Fruit fly (Drosophila melanogaster) whole organism, prepupa: ENCODE measurements around the gene CG43673.

ENCODE experiments used
- Blimp-1 ChIP-seq: fragments of 200-800 bp; sonication (Bioruptor generic); optimal IDR thresholded peaks from 3 replicates; lab custom pipeline; 2017; ENCODE audit warnings: missing biosample characterization, missing genetic modification characterization, mild to moderate bottlenecking, moderate library complexity, missing genetic modification reagents
- CG10631 ChIP-seq: fragments of 200-800 bp; sonication (Bioruptor generic); optimal IDR thresholded peaks from 2 replicates; lab custom pipeline; 2016; ENCODE audit warnings: missing biosample characterization, missing genetic modification characterization
- CG11294 ChIP-seq: fragments of 200-800 bp; sonication (Bioruptor generic); IDR thresholded peaks from 2 replicates; pipeline ENCODE4 v1.3.6; 2022; ENCODE audit warnings: missing biosample characterization, missing genetic modification characterization
- CG11762 ChIP-seq: fragments of 200-800 bp; sonication (Bioruptor generic); optimal IDR thresholded peaks from 3 replicates; lab custom pipeline; 2016; ENCODE audit warnings: missing biosample characterization, missing genetic modification characterization; ENCODE audit not compliant: insufficient read depth
- CG11902 ChIP-seq: fragments of 200-800 bp; sonication (Bioruptor generic); optimal IDR thresholded peaks from 3 replicates; lab custom pipeline; 2016; ENCODE audit warnings: missing biosample characterization, missing genetic modification characterization
- CG15336 ChIP-seq: fragments of 200-800 bp; sonication (Bioruptor generic); IDR thresholded peaks from 2 replicates; pipeline ENCODE4 v1.3.6; 2022; ENCODE audit warnings: missing biosample characterization, missing genetic modification characterization
- CG1621 ChIP-seq: fragments of 200-800 bp; sonication (Bioruptor generic); optimal IDR thresholded peaks from 3 replicates; lab custom pipeline; 2018; ENCODE audit warnings: missing biosample characterization, mild to moderate bottlenecking, missing genetic modification characterization
- CG16779 ChIP-seq: fragments of 200-800 bp; sonication (Bioruptor generic); optimal IDR thresholded peaks from 3 replicates; lab custom pipeline; 2017; ENCODE audit warnings: missing biosample characterization, mild to moderate bottlenecking, missing genetic modification characterization
- CG3032 ChIP-seq: fragments of 200-800 bp; optimal IDR thresholded peaks from 2 replicates; lab custom pipeline; 2019; ENCODE audit warnings: missing biosample characterization, mild to moderate bottlenecking, missing genetic modification characterization, moderate library complexity
- CG31627 ChIP-seq: fragments of 200-800 bp; sonication (Bioruptor generic); optimal IDR thresholded peaks from 3 replicates; lab custom pipeline; 2016; ENCODE audit warnings: missing biosample characterization, missing genetic modification characterization
- CG32006 ChIP-seq: fragments of 200-800 bp; sonication (Bioruptor generic); optimal IDR thresholded peaks from 3 replicates; lab custom pipeline; 2017; ENCODE audit warnings: missing biosample characterization, mild to moderate bottlenecking, missing genetic modification characterization
- CG6163 ChIP-seq: fragments of 200-800 bp; sonication (Bioruptor generic); IDR thresholded peaks from 3 replicates; pipeline ENCODE4 v1.3.6; 2022; ENCODE audit warnings: missing biosample characterization, missing genetic modification characterization
- CG6276 ChIP-seq: fragments of 200-800 bp; sonication (Bioruptor generic); optimal IDR thresholded peaks from 2 replicates; lab custom pipeline; 2017; ENCODE audit warnings: missing biosample characterization, mild to moderate bottlenecking, missing genetic modification characterization
- CG6808 ChIP-seq: fragments of 200-800 bp; sonication (Bioruptor generic); optimal IDR thresholded peaks from 3 replicates; lab custom pipeline; 2017; ENCODE audit warnings: missing biosample characterization, missing genetic modification characterization, mild to moderate bottlenecking, moderate library complexity, missing genetic modification reagents
- CG6854 ChIP-seq: fragments of 200-800 bp; sonication (Bioruptor generic); optimal IDR thresholded peaks from 2 replicates; lab custom pipeline; 2017; ENCODE audit warnings: missing biosample characterization, mild to moderate bottlenecking, missing genetic modification characterization
- CG7368 ChIP-seq: fragments of 200-800 bp; sonication (Bioruptor generic); optimal IDR thresholded peaks from 3 replicates; lab custom pipeline; 2016; ENCODE audit warnings: missing biosample characterization, missing genetic modification characterization
- CG8119 ChIP-seq: fragments of 200-800 bp; sonication (Bioruptor generic); IDR thresholded peaks from 3 replicates; pipeline ENCODE4 v1.3.6; 2022; ENCODE audit warnings: missing biosample characterization, missing genetic modification characterization
- CG8319 ChIP-seq: fragments of 200-800 bp; sonication (Bioruptor generic); optimal IDR thresholded peaks from 3 replicates; lab custom pipeline; 2016; ENCODE audit warnings: missing biosample characterization, missing genetic modification characterization
- CG8632 ChIP-seq: fragments of 200-800 bp; sonication (Bioruptor generic); optimal IDR thresholded peaks from 3 replicates; lab custom pipeline; 2016; ENCODE audit warnings: missing biosample characterization, missing genetic modification characterization
- CG9139 ChIP-seq: fragments of 200-800 bp; sonication (Bioruptor generic); optimal IDR thresholded peaks from 3 replicates; lab custom pipeline; 2017; ENCODE audit warnings: missing biosample characterization, mild to moderate bottlenecking, missing genetic modification characterization
- Eip75B ChIP-seq: fragments of 200-800 bp; sonication (Bioruptor generic); optimal IDR thresholded peaks from 3 replicates; lab custom pipeline; 2016; ENCODE audit warnings: missing biosample characterization, missing genetic modification characterization
- Eip78C ChIP-seq: fragments of 200-800 bp; sonication (Bioruptor generic); peaks from one replicate; lab custom pipeline; 2016; ENCODE audit warnings: missing biosample characterization, missing genetic modification characterization
- Eip93F ChIP-seq: fragments of 200-800 bp; sonication (Bioruptor generic); optimal IDR thresholded peaks from 2 replicates; lab custom pipeline; 2016; ENCODE audit warnings: missing biosample characterization, mild to moderate bottlenecking, missing genetic modification characterization
- Ets21C ChIP-seq: fragments of 200-800 bp; sonication (Bioruptor generic); optimal IDR thresholded peaks from 3 replicates; lab custom pipeline; 2016; ENCODE audit warnings: missing biosample characterization, missing genetic modification characterization
- Ets96B ChIP-seq: fragments of 200-800 bp; optimal IDR thresholded peaks from 2 replicates; lab custom pipeline; 2019; ENCODE audit warnings: missing biosample characterization, mild to moderate bottlenecking, missing genetic modification characterization, moderate library complexity
- Hr38 ChIP-seq: sonication (Bioruptor generic); optimal IDR thresholded peaks from 2 replicates; lab custom pipeline; 2016; ENCODE audit warnings: missing biosample characterization, missing genetic modification characterization
- Hr39 ChIP-seq: fragments of 200-800 bp; sonication (Bioruptor generic); optimal IDR thresholded peaks from 2 replicates; lab custom pipeline; 2016; ENCODE audit warnings: missing biosample characterization, missing genetic modification characterization
- Hr4 ChIP-seq: fragments of 200-800 bp; sonication (Bioruptor generic); optimal IDR thresholded peaks from 3 replicates; lab custom pipeline; 2016; ENCODE audit warnings: missing biosample characterization, missing genetic modification characterization
- Lpt ChIP-seq: fragments of 200-800 bp; sonication (Bioruptor generic); optimal IDR thresholded peaks from 3 replicates; lab custom pipeline; 2016; ENCODE audit warnings: missing biosample characterization, missing genetic modification characterization
- Met ChIP-seq: fragments of 200-800 bp; sonication (Bioruptor generic); optimal IDR thresholded peaks from 3 replicates; lab custom pipeline; 2016; ENCODE audit warnings: missing biosample characterization, missing genetic modification characterization
- OdsH ChIP-seq: fragments of 200-800 bp; sonication (Bioruptor generic); optimal IDR thresholded peaks from 3 replicates; lab custom pipeline; 2016; ENCODE audit warnings: missing biosample characterization, missing genetic modification characterization
- Sox102F ChIP-seq: fragments of 200-800 bp; sonication (Bioruptor generic); optimal IDR thresholded peaks from 2 replicates; lab custom pipeline; 2016; ENCODE audit warnings: missing biosample characterization, mild to moderate bottlenecking, missing genetic modification characterization
- Sox14 ChIP-seq: fragments of 200-800 bp; sonication (Bioruptor generic); optimal IDR thresholded peaks from 3 replicates; lab custom pipeline; 2016; ENCODE audit warnings: missing biosample characterization, missing genetic modification characterization
- Sox15 ChIP-seq: fragments of 200-800 bp; sonication (Bioruptor generic); optimal IDR thresholded peaks from 3 replicates; lab custom pipeline; 2016; ENCODE audit warnings: missing biosample characterization, missing genetic modification characterization
- achi ChIP-seq: fragments of 200-800 bp; sonication (Bioruptor generic); optimal IDR thresholded peaks from 3 replicates; lab custom pipeline; 2016; ENCODE audit warnings: missing biosample characterization, missing genetic modification characterization
- acj6 ChIP-seq: fragments of 200-800 bp; sonication (Bioruptor generic); optimal IDR thresholded peaks from 3 replicates; lab custom pipeline; 2016; ENCODE audit warnings: missing biosample characterization, missing genetic modification characterization
- cyc ChIP-seq: fragments of 200-800 bp; sonication (Bioruptor generic); optimal IDR thresholded peaks from 3 replicates; lab custom pipeline; 2016; ENCODE audit warnings: missing biosample characterization, missing genetic modification characterization
- dac ChIP-seq: fragments of 200-800 bp; sonication (Bioruptor generic); optimal IDR thresholded peaks from 2 replicates; lab custom pipeline; 2017; ENCODE audit warnings: missing biosample characterization, mild to moderate bottlenecking, missing genetic modification characterization
- eg ChIP-seq: fragments of 200-800 bp; sonication (Bioruptor generic); IDR thresholded peaks from 3 replicates; pipeline ENCODE4 v1.3.6; 2022; ENCODE audit warnings: missing biosample characterization, missing genetic modification characterization
- fd59A ChIP-seq: fragments of 200-800 bp; sonication (Bioruptor generic); optimal IDR thresholded peaks from 2 replicates; lab custom pipeline; 2017; ENCODE audit warnings: missing biosample characterization, mild to moderate bottlenecking, missing genetic modification characterization, missing genetic modification reagents
- fd85E ChIP-seq: fragments of 200-800 bp; sonication (Bioruptor generic); optimal IDR thresholded peaks from 3 replicates; lab custom pipeline; 2016; ENCODE audit warnings: missing biosample characterization, missing genetic modification characterization
- fkh ChIP-seq: fragments of 200-800 bp; sonication (Bioruptor generic); optimal IDR thresholded peaks from 3 replicates; lab custom pipeline; 2017; ENCODE audit warnings: missing biosample characterization, mild to moderate bottlenecking, missing genetic modification characterization, moderate library complexity
- net ChIP-seq: fragments of 200-800 bp; sonication (Bioruptor generic); optimal IDR thresholded peaks from 3 replicates; lab custom pipeline; 2016; ENCODE audit warnings: missing biosample characterization, missing genetic modification characterization
- pdm3 ChIP-seq: fragments of 200-800 bp; sonication (Bioruptor generic); optimal IDR thresholded peaks from 3 replicates; lab custom pipeline; 2016; ENCODE audit warnings: missing biosample characterization, missing genetic modification characterization
- salr ChIP-seq, 2 experiments: fragments of 200-800 bp; sonication (Bioruptor generic); optimal IDR thresholded peaks; 3 replicates each; lab custom pipeline; 2016 to 2018; ENCODE audit warnings: missing biosample characterization in 2 of 2, missing genetic modification characterization in 2 of 2, mild to moderate bottlenecking in 1 of 2
- spab ChIP-seq: fragments of 200-800 bp; sonication (Bioruptor generic); optimal IDR thresholded peaks from 2 replicates; lab custom pipeline; 2017; ENCODE audit warnings: missing biosample characterization, mild to moderate bottlenecking, missing genetic modification characterization, missing genetic modification reagents
- ss ChIP-seq, 2 experiments: fragments of 200-800 bp; sonication (Bioruptor generic); optimal IDR thresholded peaks; 2 replicates in 1 of 2; 3 replicates in 1 of 2; lab custom pipeline; 2017 to 2018; ENCODE audit warnings: mild to moderate bottlenecking in 2 of 2, missing biosample characterization in 2 of 2, missing genetic modification characterization in 2 of 2, moderate library complexity in 1 of 2
- svp ChIP-seq: fragments of 200-800 bp; sonication (Bioruptor generic); peaks from one replicate; lab custom pipeline; 2016; ENCODE audit warnings: missing biosample characterization, missing genetic modification characterization
- vri ChIP-seq: fragments of 200-800 bp; sonication (Bioruptor generic); optimal IDR thresholded peaks from 3 replicates; lab custom pipeline; 2016; ENCODE audit warnings: missing biosample characterization, mild to moderate bottlenecking, missing genetic modification characterization

CG43673 gene

DNA sequence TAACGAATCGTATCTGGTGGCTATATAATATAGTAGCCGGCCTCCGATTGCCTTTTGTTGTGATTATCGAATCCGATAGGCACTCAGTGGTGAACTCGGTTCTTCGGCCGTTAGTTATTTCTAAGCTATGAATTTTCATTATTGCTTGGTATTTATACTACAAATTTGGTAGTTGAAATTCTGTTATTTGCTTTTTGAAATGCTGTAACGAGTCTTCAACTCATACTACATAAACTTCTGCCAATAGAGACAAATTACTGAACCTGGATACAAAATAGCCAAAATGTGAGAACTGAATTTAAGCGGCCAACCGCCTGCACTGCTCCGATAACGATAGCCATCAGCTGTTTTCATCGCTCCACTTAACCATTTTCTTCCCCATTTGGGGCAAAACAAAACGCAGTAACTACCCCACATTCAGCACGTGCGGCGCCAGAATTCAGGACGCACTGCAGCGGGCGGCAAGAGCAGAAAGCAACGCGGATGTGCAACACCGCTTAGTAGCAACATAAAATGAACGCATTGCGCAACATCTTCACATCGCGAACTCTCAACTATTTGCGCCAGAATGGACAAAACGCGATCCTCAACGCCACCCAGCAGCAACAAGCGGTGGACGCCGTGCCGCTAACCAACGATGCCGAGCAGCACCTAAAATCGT, 39.9 kb upstream of the CG43673 start, which contains the start of the genes CG11679 and CG8206 (continued):
- TF ChIP-seq Eip93F = no peak
- no peak for TF ChIP-seq CG6276 (GFP tag; lab: Kevin White, UChicago)
- TF ChIP-seq fd59A = no peak
- TF ChIP-seq pdm3 (GFP tag; lab: Kevin White, UChicago) = peak; percentile 32
- no peak for TF ChIP-seq dac
- no peak for TF ChIP-seq Lpt (GFP tag; lab: Kevin White, UChicago)
- no peak for TF ChIP-seq Hr38
- no peak for TF ChIP-seq CG11762
- TF ChIP-seq Hr39 (GFP tag; lab: Kevin White, UChicago) = peak; percentile 46
- peak; percentile 43 for TF ChIP-seq Hr4 (GFP tag; lab: Kevin White, UChicago)
- TF ChIP-seq Sox15 (GFP tag; lab: Kevin White, UChicago) = peak; percentile 15
- TF ChIP-seq Ets96B = peak; percentile 33
- TF ChIP-seq spab (GFP tag; lab: Kevin White, UChicago) = no peak
- 0 out of 2 replicates have a peak, but pooled peaks have one; percentile 23 for TF ChIP-seq CG15336 (GFP tag; lab: Robert Waterston, UW)
- TF ChIP-seq CG8632 = no peak

dm6 chrX:15740288-15740726, 38.6 kb upstream of the CG43673 start:
- TF ChIP-seq CG7368 = no peak
- no peak for TF ChIP-seq CG6808 (GFP tag; lab: Kevin White, UChicago)
- TF ChIP-seq CG11902 (GFP tag; lab: Kevin White, UChicago) = peak; percentile 23
- TF ChIP-seq OdsH (GFP tag; lab: Kevin White, UChicago) = peak; percentile 46
- no peak for TF ChIP-seq CG9139 (GFP tag; lab: Kevin White, UChicago)
- TF ChIP-seq Met (GFP tag; lab: Kevin White, UChicago) = peak; percentile 66
- peak; percentile 87 for TF ChIP-seq svp (GFP tag; lab: Kevin White, UChicago)
- TF ChIP-seq Eip93F = peak; percentile 46
- peak; percentile 85 for TF ChIP-seq vri
- no peak for TF ChIP-seq CG6854
- TF ChIP-seq Sox15 (GFP tag; lab: Kevin White, UChicago) = no peak
- TF ChIP-seq cyc (GFP tag; lab: Kevin White, UChicago) = peak; percentile 45
- peak; percentile 10 for TF ChIP-seq CG3032 (tag; lab: Kevin White, UChicago)
- TF ChIP-seq CG31627 (GFP tag; lab: Kevin White, UChicago) = peak; percentile 48
- TF ChIP-seq eg = peak; percentile 78
- TF ChIP-seq pdm3 (GFP tag; lab: Kevin White, UChicago) = peak; percentile 62
- TF ChIP-seq achi = peak; percentile 40
- peak; percentile 69 for TF ChIP-seq CG6163 (GFP tag; lab: Robert Waterston, UW)
- TF ChIP-seq Lpt (GFP tag; lab: Kevin White, UChicago) = peak; percentile 18
- peak; percentile 36 for TF ChIP-seq Eip75B (GFP tag; lab: Kevin White, UChicago)
- TF ChIP-seq CG8119 (GFP tag; lab: Robert Waterston, UW) = peak; percentile 56; the same call in 2 of the 3 replicates
- peak; percentile 83 for TF ChIP-seq Eip78C (GFP tag; lab: Kevin White, UChicago)
- TF ChIP-seq CG1621 (tag; lab: Kevin White, UChicago) = peak; percentile 21
- TF ChIP-seq Blimp-1 (GFP tag; lab: Kevin White, UChicago) = no peak
- TF ChIP-seq fd85E (GFP tag; lab: Kevin White, UChicago) = no peak
- peak; percentile 53 for TF ChIP-seq CG32006 (GFP tag; lab: Kevin White, UChicago)
- peak; percentile 68 for TF ChIP-seq fkh
- peak; percentile 63 for TF ChIP-seq Sox14 (GFP tag; lab: Kevin White, UChicago)
- TF ChIP-seq CG10631 (GFP tag; lab: Kevin White, UChicago) = peak; percentile 25
- peak; percentile 60 for TF ChIP-seq Hr39 (GFP tag; lab: Kevin White, UChicago)
- TF ChIP-seq CG11294 (GFP tag; lab: Robert Waterston, UW) = peak; percentile 15; the same call in 1 of the 2 replicates
- TF ChIP-seq acj6 (GFP tag; lab: Kevin White, UChicago) = peak; percentile 50
- no peak for TF ChIP-seq net (GFP tag; lab: Kevin White, UChicago)
- TF ChIP-seq Ets21C = peak; percentile 52
- no peak for TF ChIP-seq spab (GFP tag; lab: Kevin White, UChicago)
- no peak for TF ChIP-seq ss (GFP tag; optimal IDR thresholded peaks at IDR 0.05; lab: Kevin White, UChicago)
- TF ChIP-seq CG8319 (GFP tag; lab: Kevin White, UChicago) = no peak
- no peak for TF ChIP-seq CG16779
- peak; percentile 56 for TF ChIP-seq Sox102F (GFP tag; lab: Kevin White, UChicago)
- TF ChIP-seq salr (GFP tag; optimal IDR thresholded peaks at IDR 0.05; lab: Kevin White, UChicago) = no peak
- no peak for TF ChIP-seq dac
